Fruit fly (Drosophila melanogaster): ENCODE data around the gene CG12093.

DNA sequence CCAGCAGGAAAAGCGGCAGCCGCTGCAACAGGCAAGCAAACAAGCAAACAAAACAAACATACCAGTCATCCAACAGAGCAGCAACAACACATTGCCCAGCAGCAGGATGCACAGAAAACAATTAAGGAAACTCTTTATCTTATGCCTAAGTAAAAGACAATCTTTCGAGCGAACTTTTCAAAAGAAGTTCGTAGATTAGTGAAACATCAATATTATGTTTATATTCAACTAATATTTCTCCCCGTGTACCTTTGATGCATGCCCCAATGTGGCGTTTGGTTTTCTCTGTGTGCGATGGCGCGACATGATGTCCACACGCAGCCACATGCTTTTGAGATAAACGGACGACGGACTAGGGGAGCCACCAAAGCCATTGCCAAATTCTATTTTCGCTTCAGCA lies 42.9 kb downstream of the CG12093 start:
- TF ChIP-seq CG8478 (optimal IDR thresholded peaks at IDR 0.05) (no peak), CTCF (optimal IDR thresholded peaks at IDR 0.05) (no peak)

Measured in S2 (cell line).